Worm (Caenorhabditis elegans): Measurements from ENCODE around the gene ccch-1.

DNA sequence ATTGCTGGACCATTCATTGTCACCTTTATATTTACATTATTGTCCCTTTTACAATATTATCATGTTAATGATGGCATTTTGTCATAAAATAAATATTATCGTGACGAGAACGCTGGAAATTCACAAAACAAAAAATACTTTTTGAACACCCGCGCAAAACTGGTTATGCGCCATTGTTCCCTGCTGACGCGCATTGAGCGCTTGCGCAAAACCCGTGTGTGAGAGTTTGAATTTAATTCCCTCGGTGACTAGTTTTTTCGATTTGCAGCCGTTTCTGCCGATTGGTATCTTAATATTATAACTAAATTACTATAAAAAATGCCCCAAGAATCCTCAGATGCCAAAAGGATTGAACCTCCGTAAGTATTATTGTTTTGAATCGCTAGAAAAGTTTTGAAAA, 6.2 kb upstream of the ccch-1 start, which contains the start of gene pafo-1:
- TF ChIP-seq ztf-23 (GFP tag; IDR thresholded peaks at IDR 0.05) (peak; percentile 78), ref-1 (GFP tag; conservative IDR thresholded peaks at IDR 0.05) (no peak), klf-2 (GFP tag; conservative IDR thresholded peaks at IDR 0.05) (no peak), T22C8.4 (GFP tag; IDR thresholded peaks at IDR 0.05) (no peak; the same call in 1 of the 2 replicates), tab-1 (GFP tag; IDR thresholded peaks at IDR 0.05) (peak; percentile 30; the same call in 1 of the 2 replicates), cog-1 (tag; optimal IDR thresholded peaks at IDR 0.05) (peak; percentile 52), flt-1 (GFP tag; IDR thresholded peaks at IDR 0.05) (peak; percentile 67; the same call in 1 of the 2 replicates), ztf-29 (GFP tag; IDR thresholded peaks at IDR 0.05) (no peak)

All from whole organism, midembryonic.